Worm (Caenorhabditis elegans): ENCODE data around the gene C05B5.12.

The C05B5.12 gene

ce11 chrIII:10006734-10007348 lies 19.7 kb downstream of the C05B5.12 start, which contains the start of gene C05B5.8:
Gene C05B5.8 (minus strand): TSS chrIII:10006784.
- TF ChIP-seq sdc-2 (tag; optimal IDR thresholded peaks at IDR 0.05) (no peak), ceh-45 (GFP tag; IDR thresholded peaks at IDR 0.05) (no peak), dmd-4 (tag; optimal IDR thresholded peaks at IDR 0.05; ENCODE audit: borderline replicate concordance) (no peak), unc-42 (tag; optimal IDR thresholded peaks at IDR 0.05) (no peak), hlh-6 (tag; optimal IDR thresholded peaks at IDR 0.05) (no peak)

ce11 chrIII:10010117-10010516 lies 22.9 kb downstream of the C05B5.12 start, which contains the start of gene fbxa-155:
Gene fbxa-155 (minus strand): TSS chrIII:10010217.
- TF ChIP-seq syd-9 (tag; optimal IDR thresholded peaks at IDR 0.05) (no peak), ttx-3 (tag; optimal IDR thresholded peaks at IDR 0.05) (no peak), ztf-16 (tag; optimal IDR thresholded peaks at IDR 0.05) (no peak), nfya-1 (tag; optimal IDR thresholded peaks at IDR 0.05) (no peak), F13H6.1 (tag; optimal IDR thresholded peaks at IDR 0.05) (no peak), K02D7.2 (tag; optimal IDR thresholded peaks at IDR 0.05) (no peak), ceh-30 (tag; optimal IDR thresholded peaks at IDR 0.05) (no peak), C08G9.2 (tag; optimal IDR thresholded peaks at IDR 0.05) (no peak), npax-4 (tag; optimal IDR thresholded peaks at IDR 0.05) (no peak), dve-1 (tag; optimal IDR thresholded peaks at IDR 0.05) (no peak), sdc-2 (tag; optimal IDR thresholded peaks at IDR 0.05) (no peak), K09A11.1 (tag; optimal IDR thresholded peaks at IDR 0.05; ENCODE audit: insufficient read depth) (no peak), tbx-2 (tag; optimal IDR thresholded peaks at IDR 0.05) (no peak), ceh-14 (tag; optimal IDR thresholded peaks at IDR 0.05) (no peak), ceh-31 (tag; optimal IDR thresholded peaks at IDR 0.05) (no peak), ceh-18 (tag; optimal IDR thresholded peaks at IDR 0.05) (no peak), elt-4 (tag; optimal IDR thresholded peaks at IDR 0.05) (no peak)

- TF ChIP-seq eyg-1 (tag; optimal IDR thresholded peaks at IDR 0.05) (no peak), sdc-2 (tag; optimal IDR thresholded peaks at IDR 0.05) (no peak), F13H6.1 (tag; optimal IDR thresholded peaks at IDR 0.05) (no peak), ref-2 (tag; optimal IDR thresholded peaks at IDR 0.05) (no peak), fax-1 (tag; optimal IDR thresholded peaks at IDR 0.05) (no peak), elt-4 (tag; optimal IDR thresholded peaks at IDR 0.05) (no peak), ceh-45 (GFP tag; IDR thresholded peaks at IDR 0.05) (no peak), hlh-8 (tag; optimal IDR thresholded peaks at IDR 0.05) (no peak), lim-6 (tag; optimal IDR thresholded peaks at IDR 0.05) (no peak), ceh-30 (tag; optimal IDR thresholded peaks at IDR 0.05) (no peak), sox-2 (GFP tag; IDR thresholded peaks at IDR 0.05) (no peak), gmeb-2 (tag; optimal IDR thresholded peaks at IDR 0.05) (no peak), ceh-18 (tag; optimal IDR thresholded peaks at IDR 0.05) (no peak), ceh-6 (GFP tag; optimal IDR thresholded peaks at IDR 0.05) (no peak), unc-86 (tag; optimal IDR thresholded peaks at IDR 0.05) (no peak), ama-1 (optimal IDR thresholded peaks at IDR 0.05) (no peak), unc-55 (GFP tag; optimal IDR thresholded peaks at IDR 0.05) (no peak), lin-11 (tag; optimal IDR thresholded peaks at IDR 0.05) (no peak), ceh-9 (tag; optimal IDR thresholded peaks at IDR 0.05) (no peak), nfya-1 (tag; optimal IDR thresholded peaks at IDR 0.05) (no peak)
Measured at ce11 chrIII:10012136-10012535, 25.0 kb downstream of the C05B5.12 start, which contains the start of gene C05B5.16. Gene C05B5.16 (plus strand): TSS chrIII:10012436.

ce11 chrIII:10016413-10017051 lies 29.4 kb downstream of the C05B5.12 start, which contains the start of gene rgs-1:
Gene rgs-1 (minus strand): TSS chrIII:10016558.
- TF ChIP-seq ceh-14 (tag; optimal IDR thresholded peaks at IDR 0.05) (peak; percentile 85), fkh-10 (GFP tag; optimal IDR thresholded peaks at IDR 0.05) (no peak), F13H6.1 (tag; optimal IDR thresholded peaks at IDR 0.05) (no peak), tbx-2 (tag; optimal IDR thresholded peaks at IDR 0.05) (peak; percentile 58), madf-2 (tag; optimal IDR thresholded peaks at IDR 0.05) (no peak), ceh-9 (tag; optimal IDR thresholded peaks at IDR 0.05) (no peak), ceh-34 (tag; optimal IDR thresholded peaks at IDR 0.05) (peak; percentile 25), pag-3 (tag; optimal IDR thresholded peaks at IDR 0.05; ENCODE audit: borderline replicate concordance) (no peak), ceh-24 (tag; optimal IDR thresholded peaks at IDR 0.05) (no peak), fkh-6 (tag; optimal IDR thresholded peaks at IDR 0.05) (no peak), hlh-15 (tag; optimal IDR thresholded peaks at IDR 0.05) (no peak), lim-6 (tag; optimal IDR thresholded peaks at IDR 0.05) (peak; percentile 57), hlh-30 (tag; optimal IDR thresholded peaks at IDR 0.05; ENCODE audit: insufficient read depth) (peak; percentile 86), pha-2 (tag; optimal IDR thresholded peaks at IDR 0.05) (no peak), ceh-31 (tag; optimal IDR thresholded peaks at IDR 0.05) (peak; percentile 71), ceh-30 (tag; optimal IDR thresholded peaks at IDR 0.05) (no peak), ceh-19 (GFP tag; optimal IDR thresholded peaks at IDR 0.05) (no peak), lin-11 (tag; optimal IDR thresholded peaks at IDR 0.05) (no peak), ceh-45 (GFP tag; IDR thresholded peaks at IDR 0.05) (no peak), T23F11.4 (GFP tag; optimal IDR thresholded peaks at IDR 0.05) (no peak)

Measured in whole organism, late embryonic.